Worm (Caenorhabditis elegans) whole organism, young adult: Measurements from ENCODE around the gene srw-71.

ENCODE experiments used
- B0019.2 ChIP-seq: fragments of 200-800 bp; sonication (Bioruptor generic); conservative IDR thresholded peaks from 2 replicates; pipeline ENCODE4 v1.3.6; 2022; ENCODE audit warnings: missing genetic modification reagents, missing genetic modification characterization, missing compliant biosample characterization
- C06A6.2 ChIP-seq: fragments of 200-800 bp; sonication (Bioruptor generic); conservative IDR thresholded peaks from 2 replicates; pipeline ENCODE4 v1.3.6; 2022; ENCODE audit warnings: missing genetic modification characterization, missing compliant biosample characterization
- F22D6.2 ChIP-seq: sonication (generic microtip); optimal IDR thresholded peaks from 2 replicates; lab custom pipeline; 2016; ENCODE audit warnings: mild to moderate bottlenecking, missing genetic modification characterization, missing compliant biosample characterization
- F57C9.4 ChIP-seq: sonication (generic microtip); optimal IDR thresholded peaks from 2 replicates; lab custom pipeline; 2017; ENCODE audit warnings: mild to moderate bottlenecking, missing genetic modification characterization, missing compliant biosample characterization
- K11D2.4 ChIP-seq: fragments of 200-800 bp; sonication (Bioruptor generic); IDR thresholded peaks from 2 replicates; pipeline ENCODE4 v1.3.6; 2022; ENCODE audit warnings: missing genetic modification reagents, missing genetic modification characterization, missing compliant biosample characterization
- K12H6.12 ChIP-seq: fragments of 200-800 bp; sonication (Bioruptor generic); optimal IDR thresholded peaks from 2 replicates; lab custom pipeline; 2018; ENCODE audit warnings: mild to moderate bottlenecking, missing genetic modification characterization, missing compliant biosample characterization
- T07F8.4 ChIP-seq: sonication (generic microtip); optimal IDR thresholded peaks from 2 replicates; lab custom pipeline; 2016; ENCODE audit warnings: mild to moderate bottlenecking, missing genetic modification characterization, moderate library complexity, missing compliant biosample characterization
- Y67H2A.10 ChIP-seq: fragments of 200-800 bp; sonication (Bioruptor generic); conservative IDR thresholded peaks from 2 replicates; pipeline ENCODE4 v1.3.6; 2022; ENCODE audit warnings: missing genetic modification reagents, missing genetic modification characterization, missing compliant biosample characterization
- Y79H2A.3 ChIP-seq: fragments of 200-800 bp; sonication (Bioruptor generic); conservative IDR thresholded peaks from 2 replicates; pipeline ENCODE4 v1.3.6; 2022; ENCODE audit warnings: missing genetic modification reagents, missing genetic modification characterization, missing compliant biosample characterization
- attf-3 ChIP-seq: fragments of 200-800 bp; sonication (Bioruptor generic); conservative IDR thresholded peaks from 2 replicates; pipeline ENCODE4 v1.3.6; 2022; ENCODE audit warnings: missing genetic modification reagents, missing genetic modification characterization, missing compliant biosample characterization
- attf-5 ChIP-seq: fragments of 200-800 bp; sonication (Bioruptor generic); optimal IDR thresholded peaks from 2 replicates; lab custom pipeline; 2018; ENCODE audit warnings: mild to moderate bottlenecking, missing genetic modification characterization, missing compliant biosample characterization
- ceh-79 ChIP-seq: sonication (generic microtip); optimal IDR thresholded peaks from 2 replicates; lab custom pipeline; 2017; ENCODE audit warnings: mild to moderate bottlenecking, missing genetic modification characterization, missing compliant biosample characterization
- dox-1 ChIP-seq: fragments of 200-800 bp; sonication (Bioruptor generic); IDR thresholded peaks from 2 replicates; pipeline ENCODE4 v1.3.6; 2022; ENCODE audit warnings: missing genetic modification reagents, missing genetic modification characterization, missing compliant biosample characterization
- dpff-1 ChIP-seq: sonication (generic microtip); optimal IDR thresholded peaks from 2 replicates; lab custom pipeline; 2017; ENCODE audit warnings: mild to moderate bottlenecking, missing genetic modification characterization, missing compliant biosample characterization
- egl-44 ChIP-seq: fragments of 200-800 bp; sonication (Bioruptor generic); IDR thresholded peaks from 2 replicates; pipeline ENCODE4 v1.3.6; 2022; ENCODE audit warnings: missing genetic modification reagents, missing genetic modification characterization, missing compliant biosample characterization
- egrh-3 ChIP-seq: fragments of 200-800 bp; sonication (Bioruptor generic); IDR thresholded peaks from 2 replicates; pipeline ENCODE4 v1.3.6; 2022; ENCODE audit warnings: missing genetic modification reagents, missing genetic modification characterization, missing compliant biosample characterization
- fkh-3 ChIP-seq: sonication (generic microtip); optimal IDR thresholded peaks from 2 replicates; lab custom pipeline; 2016; ENCODE audit warnings: mild to moderate bottlenecking, missing genetic modification characterization, missing compliant biosample characterization
- hsf-1 ChIP-seq: fragments of 200-800 bp; sonication (Bioruptor generic); IDR thresholded peaks from 2 replicates; pipeline ENCODE4 v1.3.6; 2022; ENCODE audit warnings: missing genetic modification reagents, missing genetic modification characterization, missing compliant biosample characterization
- lin-40 ChIP-seq: sonication (generic microtip); optimal IDR thresholded peaks from 2 replicates; lab custom pipeline; 2016; ENCODE audit warnings: missing genetic modification characterization, mild to moderate bottlenecking, missing compliant biosample characterization, missing genotype, missing genetic modification reagents
- lin-54 ChIP-seq: fragments of 200-800 bp; sonication (Bioruptor generic); optimal IDR thresholded peaks from 2 replicates; lab custom pipeline; 2018; ENCODE audit warnings: mild to moderate bottlenecking, missing genetic modification characterization, missing compliant biosample characterization
- madf-3 ChIP-seq: fragments of 200-800 bp; sonication (Bioruptor generic); IDR thresholded peaks from 2 replicates; pipeline ENCODE4 v1.3.6; 2022; ENCODE audit warnings: missing genetic modification reagents, missing genetic modification characterization, missing compliant biosample characterization
- mcd-1 ChIP-seq: fragments of 200-800 bp; sonication (Bioruptor generic); IDR thresholded peaks from 2 replicates; pipeline ENCODE4 v1.3.6; 2022; ENCODE audit warnings: missing genetic modification reagents, missing genetic modification characterization, missing compliant biosample characterization
- mel-28 ChIP-seq: sonication (generic microtip); optimal IDR thresholded peaks from 2 replicates; lab custom pipeline; 2016; ENCODE audit warnings: borderline replicate concordance, mild to moderate bottlenecking, missing genetic modification characterization, missing compliant biosample characterization
- mes-4 ChIP-seq: sonication (generic microtip); optimal IDR thresholded peaks from 2 replicates; lab custom pipeline; 2016; ENCODE audit warnings: missing genotype, missing genetic modification characterization, missing compliant biosample characterization
- mxl-1 ChIP-seq: sonication (generic microtip); optimal IDR thresholded peaks from 2 replicates; lab custom pipeline; 2016; ENCODE audit warnings: missing genetic modification characterization, missing compliant biosample characterization
- nhr-120 ChIP-seq: fragments of 200-800 bp; sonication (Bioruptor generic); IDR thresholded peaks from 2 replicates; pipeline ENCODE4 v1.3.6; 2022; ENCODE audit warnings: missing genetic modification characterization, missing compliant biosample characterization
- nhr-90 ChIP-seq: sonication (generic microtip); optimal IDR thresholded peaks from 2 replicates; lab custom pipeline; 2016; ENCODE audit warnings: missing genotype, mild to moderate bottlenecking, missing genetic modification characterization, missing compliant biosample characterization
- rcor-1 ChIP-seq: fragments of 200-800 bp; sonication (Bioruptor generic); IDR thresholded peaks from 2 replicates; pipeline ENCODE4 v1.3.6; 2022; ENCODE audit warnings: missing genetic modification reagents, missing genetic modification characterization, missing compliant biosample characterization
- rec-8 ChIP-seq, 2 experiments: sonication (generic microtip); optimal IDR thresholded peaks; 2 replicates each; lab custom pipeline; 2016; ENCODE audit warnings: mild to moderate bottlenecking in 2 of 2, missing genetic modification characterization in 2 of 2, missing genetic modification reagents in 2 of 2, missing genotype in 2 of 2, missing biosample characterization in 1 of 2, missing compliant biosample characterization in 1 of 2, moderate library complexity in 1 of 2
- rpc-1 ChIP-seq, 2 experiments: fragments of 150-350 bp in 1 of 2; sonication (generic microtip) in 1 of 2; optimal IDR thresholded peaks; 2 replicates each; lab custom pipeline; 2014 to 2018; ENCODE audit warnings: missing biosample characterization in 1 of 2, missing genetic modification characterization in 1 of 2, missing genetic modification reagents in 1 of 2, missing genotype in 1 of 2
- snpc-1.3 ChIP-seq: sonication (generic microtip); optimal IDR thresholded peaks from 2 replicates; lab custom pipeline; 2017; ENCODE audit warnings: missing genetic modification characterization, mild to moderate bottlenecking, missing compliant biosample characterization, antibody characterized with exemption, moderate library complexity, missing genotype, missing genetic modification reagents; ENCODE audit not compliant: insufficient read depth
- somi-1 ChIP-seq: fragments of 200-800 bp; sonication (Bioruptor generic); optimal IDR thresholded peaks from 2 replicates; lab custom pipeline; 2018; ENCODE audit warnings: mild to moderate bottlenecking, missing genetic modification characterization, missing compliant biosample characterization
- sptf-2 ChIP-seq: fragments of 200-800 bp; sonication (Bioruptor generic); optimal IDR thresholded peaks from 2 replicates; lab custom pipeline; 2018; ENCODE audit warnings: mild to moderate bottlenecking, missing genetic modification characterization, missing compliant biosample characterization
- tbp1 ChIP-seq: fragments of 200-800 bp; sonication (Bioruptor generic); optimal IDR thresholded peaks from 2 replicates; lab custom pipeline; 2018; ENCODE audit warnings: mild to moderate bottlenecking, missing genetic modification characterization, missing compliant biosample characterization
- zfh-2 ChIP-seq: fragments of 200-800 bp; sonication (Bioruptor generic); conservative IDR thresholded peaks from 2 replicates; pipeline ENCODE4 v1.3.6; 2022; ENCODE audit warnings: missing genetic modification reagents, missing genetic modification characterization, missing compliant biosample characterization
- ztf-25 ChIP-seq: fragments of 200-800 bp; sonication (Bioruptor generic); IDR thresholded peaks from 2 replicates; pipeline ENCODE4 v1.3.6; 2022; ENCODE audit warnings: missing genetic modification reagents, missing genetic modification characterization, missing compliant biosample characterization

Gene srw-71

ce11 chrV:7403501-7403900 lies 27.4 kb downstream of the srw-71 start:
- TF ChIP-seq ztf-25 (GFP tag; lab: Robert Waterston, UW), result no peak
- no peak for TF ChIP-seq attf-5 (GFP tag; lab: Kevin White, UChicago)
- no peak for TF ChIP-seq nhr-90 (tag; lab: Kevin White, UChicago)
- TF ChIP-seq zfh-2 (GFP tag; lab: Robert Waterston, UW), result no peak
- TF ChIP-seq Y67H2A.10 (GFP tag; lab: Robert Waterston, UW), result no peak
- TF ChIP-seq rpc-1 (optimal IDR thresholded peaks at IDR 0.05; lab: Kevin White, UChicago), result no peak
- no peak for TF ChIP-seq rpc-1 (tag; optimal IDR thresholded peaks at IDR 0.05; lab: Kevin White, UChicago)
- TF ChIP-seq attf-3, result no peak
- no peak for TF ChIP-seq mxl-1 (tag; lab: Kevin White, UChicago)
- TF ChIP-seq, all 124 proteins: peak for 0

- TF ChIP-seq mcd-1 (no peak), fkh-3 (tag; lab: Kevin White, UChicago) (no peak)
These were observed 28.6 kb downstream of the srw-71 start, which contains the start of gene srj-13 for ce11 chrV:7402355-7402754. TSS of gene srj-13 (plus strand) at chrV:7402655.

DNA sequence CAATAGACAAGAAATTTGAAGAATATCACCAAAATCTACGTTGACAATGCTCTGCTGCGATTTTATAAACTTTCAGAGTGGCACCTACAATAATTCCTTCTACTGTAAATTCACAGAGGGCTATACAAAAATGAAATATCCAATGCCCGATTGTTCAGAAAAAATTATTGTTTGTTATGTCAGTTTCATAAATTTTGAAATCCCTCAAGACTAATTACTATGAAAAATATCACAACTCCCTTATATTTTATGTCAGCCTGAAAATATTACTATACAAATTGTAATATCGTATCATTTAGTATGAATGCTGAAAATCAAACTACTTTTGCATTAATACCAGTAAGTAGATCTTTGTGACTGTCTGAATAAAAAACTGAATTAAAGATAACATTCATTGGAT lies 30.3 kb downstream of the srw-71 start, which contains the start of gene srx-60:
Gene srx-60, plus strand, starts transcription at position 301 of the 400 bp plus-strand sequence.
- TF ChIP-seq nhr-120, result no peak
- no peak for TF ChIP-seq egl-44 (GFP tag; lab: Robert Waterston, UW)
- TF ChIP-seq sptf-2 (GFP tag; lab: Kevin White, UChicago), result no peak
- no peak for TF ChIP-seq mel-28 (tag; lab: Kevin White, UChicago)
- TF ChIP-seq dpff-1 (tag; lab: Kevin White, UChicago), result no peak
- TF ChIP-seq hsf-1 (GFP tag; lab: Robert Waterston, UW), result no peak
- no peak for TF ChIP-seq F57C9.4
- TF ChIP-seq rcor-1, result no peak
- TF ChIP-seq T07F8.4, result no peak
- TF ChIP-seq fkh-3 (tag; lab: Kevin White, UChicago), result no peak
- no peak for TF ChIP-seq rec-8 (tag; optimal IDR thresholded peaks at IDR 0.05; lab: Kevin White, UChicago)
- TF ChIP-seq dox-1, result no peak
- TF ChIP-seq egrh-3, result no peak
- no peak for TF ChIP-seq Y79H2A.3
- TF ChIP-seq K12H6.12 (tag; lab: Kevin White, UChicago), result no peak
- TF ChIP-seq tbp1 (GFP tag; lab: Kevin White, UChicago), result no peak
- no peak for TF ChIP-seq mes-4 (tag; lab: Kevin White, UChicago)
- TF ChIP-seq C06A6.2, result no peak
- TF ChIP-seq somi-1 (GFP tag; lab: Kevin White, UChicago), result no peak
- TF ChIP-seq attf-5 (GFP tag; lab: Kevin White, UChicago), result no peak
- TF ChIP-seq, all 124 proteins: peak for 0

DNA sequence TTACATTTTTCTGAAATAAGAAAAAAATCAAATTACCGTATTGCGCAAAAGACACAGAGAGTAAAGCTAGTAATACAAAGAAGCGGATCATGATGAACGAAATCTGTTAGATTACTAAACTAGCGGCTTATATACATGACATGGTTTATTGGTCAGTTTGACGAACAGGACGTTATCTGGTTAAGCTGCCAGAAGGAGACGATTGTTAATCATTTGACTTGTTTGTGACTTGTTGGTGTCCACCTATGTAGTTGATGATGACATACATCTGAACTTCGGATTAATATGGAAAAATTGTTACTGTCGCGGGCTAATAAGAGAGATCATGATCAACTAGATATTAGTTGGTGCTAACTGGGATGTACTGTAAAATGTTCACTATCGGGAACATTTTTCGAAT lies 30.8 kb downstream of the srw-71 start, which contains the start of gene cnc-9:
Gene cnc-9, minus strand, starts transcription at position 101 of the 400 bp plus-strand sequence.
- no peak for TF ChIP-seq B0019.2 (GFP tag; lab: Robert Waterston, UW)
- no peak for TF ChIP-seq snpc-1.3
- no peak for TF ChIP-seq madf-3 (GFP tag; lab: Robert Waterston, UW)
- TF ChIP-seq lin-54 (GFP tag; lab: Kevin White, UChicago), result no peak
- no peak for TF ChIP-seq ceh-79 (tag; lab: Kevin White, UChicago)
- TF ChIP-seq K11D2.4 (GFP tag; lab: Robert Waterston, UW), result no peak
- TF ChIP-seq F22D6.2 (tag; lab: Kevin White, UChicago), result no peak
- no peak for TF ChIP-seq lin-40 (tag; lab: Kevin White, UChicago)
